Worm (Caenorhabditis elegans) whole organism, L1 larva: ENCODE results near the gene srh-74.

ENCODE experiments used
- C04F5.9 ChIP-seq: sonication (generic microtip); optimal IDR thresholded peaks from 2 replicates; lab custom pipeline; 2016; ENCODE audit warnings: missing genetic modification characterization, missing compliant biosample characterization
- aly-2 ChIP-seq: fragments of 150-350 bp; optimal IDR thresholded peaks from 2 replicates; lab custom pipeline; 2014; ENCODE audit warnings: missing biosample characterization, missing genetic modification characterization
- ceh-8 ChIP-seq: fragments of 200-800 bp; sonication (Bioruptor generic); optimal IDR thresholded peaks from 2 replicates; lab custom pipeline; 2018; ENCODE audit warnings: mild to moderate bottlenecking, missing genetic modification characterization, moderate library complexity, missing compliant biosample characterization
- dpl-1 ChIP-seq, 3 experiments: fragments of 150-350 bp in 2 of 3; sonication (generic microtip) in 1 of 3; optimal IDR thresholded peaks; 2 replicates each; lab custom pipeline; 2014 to 2017; ENCODE audit warnings: missing biosample characterization in 3 of 3, missing genetic modification characterization in 3 of 3, missing genetic modification reagents in 3 of 3
- efl-1 ChIP-seq, 4 experiments: fragments of 150-350 bp; optimal IDR thresholded peaks in 3 of 4; peaks in 1 of 4; 1 replicate in 1 of 4; 2 replicates in 3 of 4; lab custom pipeline; 2014; ENCODE audit warnings: missing biosample characterization in 2 of 4, missing genetic modification characterization in 2 of 4, missing genetic modification reagents in 2 of 4
- elt-2 ChIP-seq: sonication (generic microtip); optimal IDR thresholded peaks from 2 replicates; lab custom pipeline; 2016; ENCODE audit warnings: missing genetic modification characterization, mild to moderate bottlenecking, inconsistent platforms, missing compliant biosample characterization, missing genetic modification reagents
- fkh-10 ChIP-seq: sonication (generic microtip); optimal IDR thresholded peaks from 2 replicates; lab custom pipeline; 2017; ENCODE audit warnings: missing biosample characterization, missing genetic modification reagents, missing genetic modification characterization
- fkh-8 ChIP-seq: sonication (generic microtip); optimal IDR thresholded peaks from 2 replicates; lab custom pipeline; 2016; ENCODE audit warnings: mild to moderate bottlenecking, missing genetic modification characterization, missing compliant biosample characterization
- fos-1 ChIP-seq: fragments of 150-350 bp; optimal IDR thresholded peaks from 2 replicates; lab custom pipeline; 2014; ENCODE audit warnings: missing biosample characterization, missing genetic modification characterization
- hlh-17 ChIP-seq: fragments of 200-800 bp; sonication (Bioruptor generic); optimal IDR thresholded peaks from 2 replicates; lab custom pipeline; 2018; ENCODE audit warnings: missing genetic modification characterization, mild to moderate bottlenecking, missing compliant biosample characterization, moderate library complexity, borderline replicate concordance
- hlh-4 ChIP-seq: sonication (generic microtip); optimal IDR thresholded peaks from 2 replicates; lab custom pipeline; 2016; ENCODE audit warnings: mild to moderate bottlenecking, missing genetic modification characterization, missing compliant biosample characterization
- lin-13 ChIP-seq: fragments of 150-350 bp; optimal IDR thresholded peaks from 2 replicates; lab custom pipeline; 2014; ENCODE audit warnings: missing biosample characterization, missing genetic modification reagents, missing genetic modification characterization
- lin-14 ChIP-seq: fragments of 200-800 bp; sonication (Bioruptor generic); optimal IDR thresholded peaks from 2 replicates; lab custom pipeline; 2018; ENCODE audit warnings: mild to moderate bottlenecking, missing genetic modification characterization, moderate library complexity, missing compliant biosample characterization
- lin-15B ChIP-seq: fragments of 150-350 bp; sonication (generic microtip); optimal IDR thresholded peaks from 3 replicates; lab custom pipeline; 2014; ENCODE audit warnings: missing biosample characterization, missing genetic modification characterization
- lin-35 ChIP-seq, 2 experiments: fragments of 150-350 bp; optimal IDR thresholded peaks; 2 replicates each; lab custom pipeline; 2014; ENCODE audit warnings: missing biosample characterization in 2 of 2, missing genetic modification characterization in 2 of 2, missing genetic modification reagents in 2 of 2
- lir-3 ChIP-seq: sonication (generic microtip); optimal IDR thresholded peaks from 2 replicates; lab custom pipeline; 2016; ENCODE audit warnings: mild to moderate bottlenecking, missing genetic modification characterization, moderate library complexity, missing compliant biosample characterization; ENCODE audit not compliant: poor library complexity
- mep-1 ChIP-seq: fragments of 150-350 bp; optimal IDR thresholded peaks from 2 replicates; lab custom pipeline; 2014; ENCODE audit warnings: missing biosample characterization, missing genetic modification characterization
- nhr-11 ChIP-seq: fragments of 150-350 bp; optimal IDR thresholded peaks from 2 replicates; lab custom pipeline; 2014; ENCODE audit warnings: missing biosample characterization, missing genetic modification characterization
- nhr-12 ChIP-seq: sonication (generic microtip); optimal IDR thresholded peaks from 2 replicates; lab custom pipeline; 2017; ENCODE audit warnings: missing biosample characterization, missing genetic modification characterization
- nhr-20 ChIP-seq: sonication (generic microtip); optimal IDR thresholded peaks from 2 replicates; lab custom pipeline; 2016; ENCODE audit warnings: mild to moderate bottlenecking, missing genetic modification characterization, missing compliant biosample characterization
- nhr-47 ChIP-seq: sonication (generic microtip); optimal IDR thresholded peaks from 2 replicates; lab custom pipeline; 2016; ENCODE audit warnings: mild to moderate bottlenecking, missing genetic modification characterization, moderate library complexity, missing compliant biosample characterization
- nhr-71 ChIP-seq: sonication (generic microtip); optimal IDR thresholded peaks from 2 replicates; lab custom pipeline; 2016; ENCODE audit warnings: mild to moderate bottlenecking, missing genetic modification characterization, moderate library complexity, missing compliant biosample characterization
- nhr-76 ChIP-seq: sonication (generic microtip); optimal IDR thresholded peaks from 2 replicates; lab custom pipeline; 2017; ENCODE audit warnings: missing biosample characterization, missing genetic modification characterization
- nhr-85 ChIP-seq: sonication (generic microtip); peaks from one replicate; lab custom pipeline; 2016; ENCODE audit warnings: missing genetic modification characterization, inconsistent platforms, missing compliant biosample characterization
- rnt-1 ChIP-seq: sonication (generic microtip); optimal IDR thresholded peaks from 2 replicates; lab custom pipeline; 2016; ENCODE audit warnings: mild to moderate bottlenecking, missing genetic modification characterization, moderate library complexity, missing compliant biosample characterization
- skn-1 ChIP-seq: fragments of 150-350 bp; optimal IDR thresholded peaks from 2 replicates; lab custom pipeline; 2014; ENCODE audit warnings: missing biosample characterization, missing genetic modification characterization
- sup-37 ChIP-seq: fragments of 200-800 bp; sonication (Bioruptor generic); optimal IDR thresholded peaks from 2 replicates; lab custom pipeline; 2018; ENCODE audit warnings: mild to moderate bottlenecking, missing genetic modification characterization, missing compliant biosample characterization
- tlp-1 ChIP-seq: fragments of 150-350 bp; optimal IDR thresholded peaks from 2 replicates; lab custom pipeline; 2014; ENCODE audit warnings: missing biosample characterization, missing genetic modification characterization
- unc-130 ChIP-seq: fragments of 150-350 bp; optimal IDR thresholded peaks from 2 replicates; lab custom pipeline; 2017; ENCODE audit warnings: missing biosample characterization, missing genetic modification characterization, inconsistent platforms
- unc-30 ChIP-seq: sonication (generic microtip); optimal IDR thresholded peaks from 2 replicates; lab custom pipeline; 2017; ENCODE audit warnings: missing biosample characterization, missing genetic modification characterization
- unc-86 ChIP-seq: sonication (generic microtip); optimal IDR thresholded peaks from 2 replicates; lab custom pipeline; 2016; ENCODE audit warnings: missing genetic modification characterization, missing compliant biosample characterization
- xbp-1 ChIP-seq: sonication (generic microtip); optimal IDR thresholded peaks from 2 replicates; lab custom pipeline; 2016; ENCODE audit warnings: missing genetic modification characterization, missing compliant biosample characterization
- zag-1 ChIP-seq: fragments of 150-350 bp; optimal IDR thresholded peaks from 2 replicates; lab custom pipeline; 2014; ENCODE audit warnings: missing biosample characterization, missing genetic modification characterization
- zip-4 ChIP-seq: fragments of 200-800 bp; sonication (Bioruptor generic); optimal IDR thresholded peaks from 2 replicates; lab custom pipeline; 2018; ENCODE audit warnings: mild to moderate bottlenecking, missing genetic modification characterization, moderate library complexity, missing compliant biosample characterization

The srh-74 gene

ce11 chrV:11027740-11028139, 20.8 kb downstream of the srh-74 start:
- TF ChIP-seq lin-13 (GFP tag; lab: Kevin White, UChicago) (no peak), nhr-76 (no peak), unc-30 (no peak), ceh-8 (GFP tag; lab: Kevin White, UChicago) (no peak)

ce11 chrV:11022817-11023216, 25.8 kb downstream of the srh-74 start, which contains the start of the genes C13G3.12 and hot-6:
TSS of gene C13G3.12 (minus strand) at chrV:11022917.
TSS of gene hot-6 (minus strand) at chrV:11022937.
- no peak for TF ChIP-seq fos-1
- no peak for TF ChIP-seq ceh-8 (GFP tag; lab: Kevin White, UChicago)

ce11 chrV:11016846-11017553, 31.6 kb downstream of the srh-74 start:
- TF ChIP-seq lin-35 (GFP tag; optimal IDR thresholded peaks at IDR 0.05; lab: Kevin White, UChicago): peak in 1 of 2 experiments; percentile 1
- no peak for TF ChIP-seq fos-1
- peak; percentile 5 for TF ChIP-seq lin-14 (GFP tag; lab: Kevin White, UChicago)
- peak; percentile 58 for TF ChIP-seq nhr-85 (tag; lab: Kevin White, UChicago)
- TF ChIP-seq efl-1 (optimal IDR thresholded peaks at IDR 0.05; lab: Kevin White, UChicago): no peak
- peak in 1 of 2 experiments; percentile 72 for TF ChIP-seq efl-1 (GFP tag; optimal IDR thresholded peaks at IDR 0.05 in 1 of 2; lab: Kevin White, UChicago)
- no peak for TF ChIP-seq lin-15B (tag; lab: Kevin White, UChicago)
- no peak for TF ChIP-seq elt-2 (tag; lab: Kevin White, UChicago)
- TF ChIP-seq, all 84 proteins: peak for 4

- TF ChIP-seq lin-35 (GFP tag; optimal IDR thresholded peaks at IDR 0.05; lab: Kevin White, UChicago) (no peak), aly-2 (tag; lab: Kevin White, UChicago) (no peak), nhr-47 (tag; lab: Kevin White, UChicago) (peak; percentile 4), mep-1 (tag; lab: Kevin White, UChicago) (no peak), fkh-10 (GFP tag; lab: Kevin White, UChicago) (no peak), hlh-4 (tag; lab: Kevin White, UChicago) (peak; percentile 91), rnt-1 (tag; lab: Kevin White, UChicago) (no peak), nhr-71 (tag; lab: Kevin White, UChicago) (peak; percentile 33)
These were observed 33.8 kb downstream of the srh-74 start for ce11 chrV:11014758-11015157.

DNA sequence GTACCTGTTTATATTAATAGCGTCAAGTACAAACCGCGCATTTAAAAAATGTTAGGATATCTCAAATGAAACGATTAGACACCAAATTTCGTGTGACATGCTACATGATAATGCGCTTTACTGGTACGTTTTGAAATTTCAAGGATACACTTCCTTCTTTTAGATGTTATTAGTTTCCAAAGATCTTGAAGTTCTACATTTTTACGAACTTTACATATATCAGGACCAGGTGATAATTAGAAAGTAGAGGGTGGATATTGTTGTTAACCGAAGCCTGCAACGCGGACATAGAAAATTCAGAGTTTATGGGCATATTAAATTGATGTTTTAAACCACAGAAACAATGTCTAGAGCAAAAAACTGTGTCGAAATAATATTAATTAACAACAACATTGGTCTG, 35.4 kb downstream of the srh-74 start:
- no peak for TF ChIP-seq nhr-11 (tag; lab: Kevin White, UChicago)
- TF ChIP-seq fkh-8 (tag; lab: Kevin White, UChicago): no peak
- no peak for TF ChIP-seq unc-130 (tag; lab: Kevin White, UChicago)
- TF ChIP-seq xbp-1 (tag; lab: Kevin White, UChicago): no peak
- TF ChIP-seq zag-1: no peak
- TF ChIP-seq fkh-10 (GFP tag; lab: Kevin White, UChicago): no peak
- TF ChIP-seq nhr-12 (tag; lab: Kevin White, UChicago): no peak
- TF ChIP-seq dpl-1 (GFP tag; optimal IDR thresholded peaks at IDR 0.05; lab: Kevin White, UChicago): no peak
- no peak for TF ChIP-seq zip-4 (GFP tag; lab: Kevin White, UChicago)
- no peak for TF ChIP-seq efl-1 (optimal IDR thresholded peaks at IDR 0.05; lab: Kevin White, UChicago)
- TF ChIP-seq efl-1 (GFP tag; optimal IDR thresholded peaks at IDR 0.05 in 1 of 2; lab: Kevin White, UChicago): no peak
- no peak for TF ChIP-seq unc-30
- TF ChIP-seq C04F5.9: no peak
- no peak for TF ChIP-seq skn-1 (tag; lab: Kevin White, UChicago)

ce11 chrV:11012419-11012818, 36.2 kb downstream of the srh-74 start, which contains the start of gene C13G3.1:
TSS of gene C13G3.1 (minus strand) at chrV:11012465.
- TF ChIP-seq nhr-20 (peak; percentile 14), nhr-71 (tag; lab: Kevin White, UChicago) (peak; percentile 35), nhr-85 (tag; lab: Kevin White, UChicago) (peak; percentile 68), tlp-1 (tag; lab: Kevin White, UChicago) (no peak), fkh-8 (tag; lab: Kevin White, UChicago) (peak; percentile 30), nhr-47 (tag; lab: Kevin White, UChicago) (peak; percentile 38), sup-37 (GFP tag; lab: Kevin White, UChicago) (no peak), C04F5.9 (no peak), efl-1 (optimal IDR thresholded peaks at IDR 0.05; lab: Kevin White, UChicago) (no peak), efl-1 (GFP tag; optimal IDR thresholded peaks at IDR 0.05 in 1 of 2; lab: Kevin White, UChicago) (peak in 1 of 2 experiments; percentile 24), hlh-17 (GFP tag; lab: Kevin White, UChicago) (no peak), unc-86 (no peak), lir-3 (tag; lab: Kevin White, UChicago) (no peak)
